Fruit fly (Drosophila melanogaster) whole organism, embryonic: Measurements from ENCODE around the gene CG8419.

ENCODE experiments used
- CG13123 ChIP-seq: fragments of 200-800 bp; sonication (Bioruptor generic); optimal IDR thresholded peaks from 2 replicates; lab custom pipeline; 2016; ENCODE audit warnings: missing biosample characterization, missing genetic modification characterization
- CG34224 ChIP-seq: fragments of 200-800 bp; sonication (Bioruptor generic); IDR thresholded peaks from 3 replicates; pipeline ENCODE4 v1.3.6; 2022; ENCODE audit warnings: missing biosample characterization, missing genetic modification characterization; ENCODE audit not compliant: partially characterized antibody
- CG7357 ChIP-seq: fragments of 200-800 bp; sonication (Bioruptor generic); IDR thresholded peaks from 3 replicates; pipeline ENCODE4 v1.3.6; 2022; ENCODE audit warnings: missing biosample characterization, missing genetic modification characterization
- Dek ChIP-seq: fragments of 200-800 bp; sonication (Bioruptor generic); optimal IDR thresholded peaks from 3 replicates; lab custom pipeline; 2019; ENCODE audit warnings: missing biosample characterization, mild to moderate bottlenecking, missing genetic modification characterization, moderate library complexity
- Ssrp ChIP-seq: fragments of 200-800 bp; sonication (Bioruptor generic); optimal IDR thresholded peaks from 2 replicates; lab custom pipeline; 2018; ENCODE audit warnings: missing biosample characterization, mild to moderate bottlenecking, missing genetic modification characterization, moderate library complexity
- disco-r ChIP-seq: fragments of 200-800 bp; sonication (Bioruptor generic); optimal IDR thresholded peaks from 2 replicates; lab custom pipeline; 2016; ENCODE audit warnings: missing biosample characterization, missing genetic modification characterization
- fu2 ChIP-seq: fragments of 200-800 bp; sonication (Bioruptor generic); optimal IDR thresholded peaks from 2 replicates; lab custom pipeline; 2016; ENCODE audit warnings: missing biosample characterization, missing genetic modification characterization
- lab ChIP-seq: fragments of 200-800 bp; sonication (Bioruptor generic); optimal IDR thresholded peaks from 3 replicates; lab custom pipeline; 2017; ENCODE audit warnings: missing biosample characterization, missing genetic modification characterization, mild to moderate bottlenecking, moderate library complexity, missing genetic modification reagents
- org-1 ChIP-seq: fragments of 200-800 bp; sonication (Bioruptor generic); optimal IDR thresholded peaks from 2 replicates; lab custom pipeline; 2017; ENCODE audit warnings: missing biosample characterization, missing genetic modification characterization
- ttk ChIP-seq: fragments of 200-800 bp; sonication (Bioruptor generic); IDR thresholded peaks from 2 replicates; pipeline ENCODE4 v2.1.2; 2022; ENCODE audit warnings: missing biosample characterization, missing genetic modification characterization

DNA sequence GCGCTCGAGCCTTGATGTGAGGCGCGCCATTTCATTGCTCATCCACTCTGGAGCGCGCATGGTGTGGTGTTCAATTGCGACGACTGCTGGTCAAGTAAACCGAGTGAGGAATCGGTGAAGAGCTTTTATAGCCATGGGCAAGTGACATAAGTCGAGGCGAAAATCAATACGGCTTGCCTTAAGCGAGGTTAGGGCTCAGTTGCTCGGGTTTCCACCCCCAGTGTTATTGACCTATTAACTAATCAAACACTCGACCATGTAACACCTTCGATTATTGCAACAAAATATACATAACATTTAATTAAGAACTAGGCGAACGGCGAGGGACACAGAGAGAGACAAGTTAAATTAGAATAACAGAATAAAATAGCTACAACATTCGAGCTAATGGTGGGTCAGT is 15.3 kb upstream of the CG8419 start, which contains the start of gene CG34134:
- TF ChIP-seq Ssrp (tag; lab: Kevin White, UChicago) (no peak), CG13123 (GFP tag; lab: Kevin White, UChicago) (no peak), lab (no peak), disco-r (no peak), Dek (no peak), CG34224 (GFP tag; lab: Robert Waterston, UW) (no peak), org-1 (GFP tag; lab: Kevin White, UChicago) (no peak), CG7357 (no peak), ttk (GFP tag; lab: Robert Waterston, UW) (no peak), fu2 (no peak)
